Fruit fly (Drosophila melanogaster): ENCODE results near the gene disco-r.
A peak's percentile ranks its signal among the peaks of the same experiment; 100 is the strongest.

The disco-r gene

DNA sequence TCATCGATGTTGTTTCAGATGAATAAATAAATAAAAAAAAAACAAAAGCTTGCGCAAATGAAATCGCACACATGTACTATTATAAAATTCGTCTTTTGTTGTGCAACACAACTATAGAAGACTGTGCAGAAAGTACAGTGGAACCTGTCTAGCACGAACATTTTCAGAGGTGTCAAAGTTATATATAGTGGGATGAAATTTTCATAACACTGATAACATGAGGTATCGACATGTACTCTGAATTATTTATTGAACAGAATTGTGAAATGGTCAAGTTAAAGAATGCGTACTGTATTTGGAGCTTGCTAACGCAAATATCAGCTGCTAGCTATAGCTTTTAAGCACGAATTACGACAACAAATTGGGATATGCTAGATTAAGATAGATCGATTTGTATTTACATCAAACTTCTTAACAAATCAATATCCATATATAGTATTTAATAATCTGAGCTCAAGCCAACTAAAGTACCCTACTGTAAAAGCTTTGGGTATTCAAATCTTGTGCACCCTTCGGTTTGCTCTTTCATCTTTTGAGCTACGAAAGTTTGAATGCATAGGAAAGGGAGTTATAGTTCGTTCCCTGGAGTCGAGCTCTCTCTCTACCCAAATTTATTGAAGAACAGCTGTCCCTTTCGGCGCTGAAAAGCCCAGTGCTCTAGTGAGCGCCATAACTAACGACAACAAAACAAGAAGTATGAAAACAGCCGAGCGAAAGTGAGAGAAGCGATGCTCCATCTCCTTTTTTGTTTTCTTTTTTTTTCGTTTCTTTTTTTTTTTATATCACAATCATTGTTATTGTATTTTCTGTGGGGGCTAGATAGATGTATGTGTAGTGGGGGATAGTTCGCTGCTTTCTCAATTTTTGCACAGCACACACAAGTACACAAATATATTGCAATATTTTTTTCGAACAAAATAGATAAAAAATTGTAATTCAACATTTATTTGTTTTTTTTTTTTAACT is 58.3 kb downstream of the disco-r start (continued):
- TF ChIP-seq CG3281 (GFP tag; optimal IDR thresholded peaks at IDR 0.05): peak; percentile 93
- peak; percentile 78 for TF ChIP-seq peb (GFP tag; IDR thresholded peaks at IDR 0.05)
- peak; percentile 96 for TF ChIP-seq sens (GFP tag)
- TF ChIP-seq CG10462 (GFP tag; optimal IDR thresholded peaks at IDR 0.05): peak; percentile 45
- TF ChIP-seq gcm (GFP tag; optimal IDR thresholded peaks at IDR 0.05): peak; percentile 78
- peak; percentile 46 for TF ChIP-seq YL-1 (GFP tag; optimal IDR thresholded peaks at IDR 0.05)
- TF ChIP-seq NC2β (GFP tag; optimal IDR thresholded peaks at IDR 0.05): peak; percentile 74
- peak; percentile 92 for TF ChIP-seq Oaz (GFP tag; IDR thresholded peaks at IDR 0.05)
- peak; percentile 84 for TF ChIP-seq phol (tag; optimal IDR thresholded peaks at IDR 0.05)
- peak; percentile 83 for TF ChIP-seq Nf-YA (GFP tag; IDR thresholded peaks at IDR 0.05)
- TF ChIP-seq Gsc (GFP tag; IDR thresholded peaks at IDR 0.05): no peak
- TF ChIP-seq CG13894 (tag; optimal IDR thresholded peaks at IDR 0.05): peak; percentile 89
- no peak for TF ChIP-seq zf30C (GFP tag; optimal IDR thresholded peaks at IDR 0.05)
- TF ChIP-seq CG15696 (tag; optimal IDR thresholded peaks at IDR 0.05): peak; percentile 62
- TF ChIP-seq CG4820 (GFP tag; optimal IDR thresholded peaks at IDR 0.05): peak; percentile 82
- TF ChIP-seq en (GFP tag; optimal IDR thresholded peaks at IDR 0.05): peak; percentile 73
- TF ChIP-seq Taf1 (GFP tag; IDR thresholded peaks at IDR 0.05): peak; percentile 79
- no peak for TF ChIP-seq tll (GFP tag; optimal IDR thresholded peaks at IDR 0.05)
- TF ChIP-seq CG16863 (GFP tag; optimal IDR thresholded peaks at IDR 0.05): peak; percentile 83
- peak; percentile 92 for TF ChIP-seq gem (tag; optimal IDR thresholded peaks at IDR 0.05)
- TF ChIP-seq toy (GFP tag; IDR thresholded peaks at IDR 0.05): peak; percentile 81
- peak; percentile 83; the same call in 2 of the 3 replicates for TF ChIP-seq CG6175 (GFP tag; IDR thresholded peaks at IDR 0.05)
- TF ChIP-seq CG34224 (GFP tag; IDR thresholded peaks at IDR 0.05; ENCODE audit: partially characterized antibody): no peak
- TF ChIP-seq btn (GFP tag; optimal IDR thresholded peaks at IDR 0.05): peak; percentile 80
- peak; percentile 75 for TF ChIP-seq run (tag; optimal IDR thresholded peaks at IDR 0.05)
- no peak for TF ChIP-seq CG8478 (optimal IDR thresholded peaks at IDR 0.05)
- TF ChIP-seq wek (GFP tag; optimal IDR thresholded peaks at IDR 0.05): peak; percentile 84
- TF ChIP-seq CG17328 (GFP tag; IDR thresholded peaks at IDR 0.05): peak; percentile 88
- no peak; the same call in 1 of the 2 replicates for TF ChIP-seq Dip2 (GFP tag; IDR thresholded peaks at IDR 0.05)
- TF ChIP-seq ham (GFP tag; IDR thresholded peaks at IDR 0.05): peak; percentile 60; the same call in 1 of the 2 replicates
- peak; percentile 87 for TF ChIP-seq Dbx (GFP tag; IDR thresholded peaks at IDR 0.05)
- peak; percentile 57 for TF ChIP-seq Jarid2 (GFP tag; optimal IDR thresholded peaks at IDR 0.05)
- peak; percentile 66 for TF ChIP-seq CG8359 (GFP tag; optimal IDR thresholded peaks at IDR 0.05; ENCODE audit: borderline replicate concordance)
- TF ChIP-seq Bgb (GFP tag; IDR thresholded peaks at IDR 0.05; ENCODE audit: partially characterized antibody): no peak
- TF ChIP-seq ci (GFP tag; IDR thresholded peaks at IDR 0.05): peak; percentile 94
- TF ChIP-seq Scr (GFP tag; IDR thresholded peaks at IDR 0.05; ENCODE audit: partially characterized antibody): no peak
- TF ChIP-seq CG2889 (GFP tag; IDR thresholded peaks at IDR 0.05): peak; percentile 89
- peak; percentile 64 for TF ChIP-seq Ets97D (GFP tag; optimal IDR thresholded peaks at IDR 0.05)
- peak; percentile 87 for TF ChIP-seq CG4424 (GFP tag; optimal IDR thresholded peaks at IDR 0.05)
- TF ChIP-seq CrebB (tag; optimal IDR thresholded peaks at IDR 0.05): peak; percentile 91
- TF ChIP-seq E2f2 (GFP tag; IDR thresholded peaks at IDR 0.05): peak; percentile 65
- TF ChIP-seq Dad (GFP tag; optimal IDR thresholded peaks at IDR 0.05): peak; percentile 77
- no peak for TF ChIP-seq Kr (GFP tag; optimal IDR thresholded peaks at IDR 0.05)
- TF ChIP-seq CkIIα-i1 (GFP tag; IDR thresholded peaks at IDR 0.05): 0 out of 2 replicates have a peak, but pooled peaks have one; percentile 58
- TF ChIP-seq wor (GFP tag; IDR thresholded peaks at IDR 0.05): peak; percentile 73
- peak; percentile 78 for TF ChIP-seq CG15514 (GFP tag; optimal IDR thresholded peaks at IDR 0.05)
- peak; percentile 89 for TF ChIP-seq ATbp (GFP tag; optimal IDR thresholded peaks at IDR 0.05)
- TF ChIP-seq CG7928 (GFP tag; optimal IDR thresholded peaks at IDR 0.05): peak; percentile 67
- TF ChIP-seq CTCF (GFP tag; optimal IDR thresholded peaks at IDR 0.05): peak; percentile 10

Measured in whole organism, embryonic.